Fruit fly (Drosophila melanogaster) whole organism, embryonic: Measurements from ENCODE around the gene Paics.

Experiments
- Antp ChIP-seq: fragments of 200-800 bp; sonication (Bioruptor generic); optimal IDR thresholded peaks from 3 replicates; lab custom pipeline; 2016; ENCODE audit warnings: missing biosample characterization, missing genetic modification characterization
- CG10321 ChIP-seq: fragments of 200-800 bp; sonication (Bioruptor generic); IDR thresholded peaks from 2 replicates; pipeline ENCODE4 v1.3.6; 2022; ENCODE audit warnings: missing biosample characterization, missing genetic modification characterization
- CG10431 ChIP-seq: fragments of 200-800 bp; sonication (Bioruptor generic); optimal IDR thresholded peaks from 3 replicates; lab custom pipeline; 2018; ENCODE audit warnings: missing biosample characterization, mild to moderate bottlenecking, missing genetic modification characterization
- CG10543 ChIP-seq: fragments of 200-800 bp; sonication (Bioruptor generic); optimal IDR thresholded peaks from 3 replicates; lab custom pipeline; 2017; ENCODE audit warnings: missing biosample characterization, mild to moderate bottlenecking, missing genetic modification characterization, moderate library complexity
- CG12769 ChIP-seq: fragments of 200-800 bp; sonication (Bioruptor generic); optimal IDR thresholded peaks from 2 replicates; lab custom pipeline; 2019; ENCODE audit warnings: missing biosample characterization, mild to moderate bottlenecking, missing genetic modification characterization, moderate library complexity
- CG13775 ChIP-seq: fragments of 200-800 bp; sonication (Bioruptor generic); optimal IDR thresholded peaks from 3 replicates; lab custom pipeline; 2017; ENCODE audit warnings: missing biosample characterization, mild to moderate bottlenecking, missing genetic modification characterization
- CG13894 ChIP-seq: fragments of 200-800 bp; sonication (Bioruptor generic); optimal IDR thresholded peaks from 3 replicates; lab custom pipeline; 2018; ENCODE audit warnings: missing biosample characterization, mild to moderate bottlenecking, missing genetic modification characterization, moderate library complexity
- CG14014 ChIP-seq: fragments of 200-800 bp; sonication (Bioruptor generic); IDR thresholded peaks from 2 replicates; pipeline ENCODE4 v1.3.6; 2022; ENCODE audit warnings: missing biosample characterization, missing genetic modification characterization
- CG15073 ChIP-seq: fragments of 200-800 bp; sonication (Bioruptor generic); optimal IDR thresholded peaks from 2 replicates; lab custom pipeline; 2016; ENCODE audit warnings: missing biosample characterization, missing genetic modification characterization
- CG17186 ChIP-seq: fragments of 200-800 bp; sonication (Bioruptor generic); optimal IDR thresholded peaks from 3 replicates; lab custom pipeline; 2017; ENCODE audit warnings: missing biosample characterization, missing genetic modification reagents, missing genetic modification characterization
- CG1792 ChIP-seq: fragments of 200-800 bp; sonication (Bioruptor generic); optimal IDR thresholded peaks from 2 replicates; lab custom pipeline; 2016; ENCODE audit warnings: missing biosample characterization, missing genetic modification characterization
- CG18262 ChIP-seq: fragments of 200-800 bp; optimal IDR thresholded peaks from 3 replicates; lab custom pipeline; 2019; ENCODE audit warnings: missing biosample characterization, mild to moderate bottlenecking, missing genetic modification characterization, moderate library complexity
- CG2889 ChIP-seq: fragments of 200-800 bp; sonication (Bioruptor generic); IDR thresholded peaks from 3 replicates; pipeline ENCODE4 v1.3.6; 2022; ENCODE audit warnings: missing biosample characterization, missing genetic modification characterization
- CG5180 ChIP-seq: fragments of 200-800 bp; sonication (Bioruptor generic); optimal IDR thresholded peaks from 3 replicates; lab custom pipeline; 2017; ENCODE audit warnings: missing biosample characterization, missing genetic modification characterization, mild to moderate bottlenecking, moderate library complexity, missing genetic modification reagents
- CG5953 ChIP-seq: fragments of 200-800 bp; sonication (Bioruptor generic); IDR thresholded peaks from 2 replicates; pipeline ENCODE4 v1.3.6; 2022; ENCODE audit warnings: missing biosample characterization, missing genetic modification characterization
- CG7745 ChIP-seq: fragments of 200-800 bp; sonication (Bioruptor generic); optimal IDR thresholded peaks from 2 replicates; lab custom pipeline; 2018; ENCODE audit warnings: missing biosample characterization, mild to moderate bottlenecking, missing genetic modification characterization, moderate library complexity
- CG8388 ChIP-seq: fragments of 200-800 bp; sonication (Bioruptor generic); optimal IDR thresholded peaks from 2 replicates; lab custom pipeline; 2019; ENCODE audit warnings: missing biosample characterization, mild to moderate bottlenecking, missing genetic modification characterization, moderate library complexity
- CG9817 ChIP-seq: fragments of 200-800 bp; sonication (Bioruptor generic); optimal IDR thresholded peaks from 2 replicates; lab custom pipeline; 2018; ENCODE audit warnings: missing biosample characterization, mild to moderate bottlenecking, missing genetic modification characterization, moderate library complexity
- CrebB ChIP-seq: fragments of 200-800 bp; sonication (Bioruptor generic); optimal IDR thresholded peaks from 3 replicates; lab custom pipeline; 2018; ENCODE audit warnings: missing biosample characterization, mild to moderate bottlenecking, missing genetic modification characterization
- Dll ChIP-seq: fragments of 200-800 bp; sonication (Bioruptor generic); IDR thresholded peaks from 4 replicates; pipeline ENCODE4 v1.3.6; 2022; ENCODE audit warnings: missing biosample characterization, missing genetic modification characterization; ENCODE audit not compliant: partially characterized antibody
- Ets65A ChIP-seq: fragments of 200-800 bp; sonication (Bioruptor generic); peaks from one replicate; lab custom pipeline; 2016; ENCODE audit warnings: missing biosample characterization, missing genetic modification characterization
- Fer1 ChIP-seq: fragments of 200-800 bp; sonication (Bioruptor generic); optimal IDR thresholded peaks from 2 replicates; lab custom pipeline; 2017; ENCODE audit warnings: missing biosample characterization, mild to moderate bottlenecking, missing genetic modification characterization
- Fer2 ChIP-seq: fragments of 200-800 bp; sonication (Bioruptor generic); optimal IDR thresholded peaks from 2 replicates; lab custom pipeline; 2018; ENCODE audit warnings: missing biosample characterization, mild to moderate bottlenecking, missing genetic modification characterization, moderate library complexity
- HLH4C ChIP-seq: fragments of 200-800 bp; sonication (Bioruptor generic); IDR thresholded peaks from 3 replicates; pipeline ENCODE4 v1.3.6; 2022; ENCODE audit warnings: missing biosample characterization, missing genetic modification characterization; ENCODE audit not compliant: partially characterized antibody
- HLH54F ChIP-seq: fragments of 200-800 bp; sonication (Bioruptor generic); optimal IDR thresholded peaks from 3 replicates; lab custom pipeline; 2016; ENCODE audit warnings: missing biosample characterization, missing genetic modification characterization
- Hmx ChIP-seq: fragments of 200-800 bp; sonication (Bioruptor generic); optimal IDR thresholded peaks from 2 replicates; lab custom pipeline; 2016; ENCODE audit warnings: missing biosample characterization, missing genetic modification characterization
- TFAM ChIP-seq: fragments of 200-800 bp; sonication (Bioruptor generic); optimal IDR thresholded peaks from 2 replicates; lab custom pipeline; 2017; ENCODE audit warnings: missing biosample characterization, missing genetic modification characterization, inconsistent platforms
- Taf1 ChIP-seq: fragments of 200-800 bp; sonication (Bioruptor generic); IDR thresholded peaks from 2 replicates; pipeline ENCODE4 v1.3.6; 2022; ENCODE audit warnings: missing biosample characterization, missing genetic modification characterization
- Xbp1 ChIP-seq: fragments of 200-800 bp; sonication (Bioruptor generic); optimal IDR thresholded peaks from 3 replicates; lab custom pipeline; 2016; ENCODE audit warnings: missing biosample characterization, mild to moderate bottlenecking, missing genetic modification characterization
- ase ChIP-seq: fragments of 200-800 bp; sonication (Bioruptor generic); IDR thresholded peaks from 3 replicates; pipeline ENCODE4 v1.3.6; 2022; ENCODE audit warnings: missing biosample characterization, missing genetic modification characterization
- da ChIP-seq: fragments of 200-800 bp; sonication (Bioruptor generic); optimal IDR thresholded peaks from 2 replicates; lab custom pipeline; 2016; ENCODE audit warnings: missing biosample characterization, missing genetic modification characterization
- dan ChIP-seq: fragments of 200-800 bp; sonication (Bioruptor generic); IDR thresholded peaks from 2 replicates; pipeline ENCODE4 v1.3.6; 2022; ENCODE audit warnings: missing biosample characterization, missing genetic modification characterization
- dysf ChIP-seq: fragments of 200-800 bp; sonication (Bioruptor generic); IDR thresholded peaks from 3 replicates; pipeline ENCODE4 v1.3.6; 2022; ENCODE audit warnings: missing biosample characterization, missing genetic modification characterization
- exex ChIP-seq: fragments of 200-800 bp; sonication (Bioruptor generic); optimal IDR thresholded peaks from 4 replicates; lab custom pipeline; 2018; ENCODE audit warnings: missing biosample characterization, mild to moderate bottlenecking, missing genetic modification characterization, moderate library complexity
- fu2 ChIP-seq: fragments of 200-800 bp; sonication (Bioruptor generic); optimal IDR thresholded peaks from 2 replicates; lab custom pipeline; 2016; ENCODE audit warnings: missing biosample characterization, missing genetic modification characterization
- lbe ChIP-seq: fragments of 200-800 bp; sonication (Bioruptor generic); optimal IDR thresholded peaks from 2 replicates; lab custom pipeline; 2016; ENCODE audit warnings: missing biosample characterization, mild to moderate bottlenecking, missing genetic modification characterization
- nmo ChIP-seq: fragments of 200-800 bp; sonication (Bioruptor generic); optimal IDR thresholded peaks from 2 replicates; lab custom pipeline; 2018; ENCODE audit warnings: missing biosample characterization, mild to moderate bottlenecking, missing genetic modification characterization, moderate library complexity
- pan ChIP-seq, 4 experiments: fragments of >200 bp in 3 of 4; fragments of 200-800 bp in 1 of 4; sonication (Bioruptor generic) in 1 of 4; optimal IDR thresholded peaks in 3 of 4; IDR thresholded peaks in 1 of 4; 2 replicates each; pipeline versions ENCODE4 v1.3.6 to Lab custom; 2017 to 2022; ENCODE audit warnings: missing biosample characterization in 2 of 4, missing genetic modification characterization in 2 of 4, mixed read lengths in 1 of 4
- pb ChIP-seq: fragments of 200-800 bp; sonication (Bioruptor generic); optimal IDR thresholded peaks from 3 replicates; lab custom pipeline; 2016; ENCODE audit warnings: missing biosample characterization, missing genetic modification characterization
- rib ChIP-seq: fragments of 200-800 bp; sonication (Bioruptor generic); IDR thresholded peaks from 2 replicates; pipeline ENCODE4 v1.3.6; 2022; ENCODE audit warnings: missing biosample characterization, missing genetic modification characterization
- ro ChIP-seq: fragments of 200-800 bp; sonication (Bioruptor generic); IDR thresholded peaks from 2 replicates; pipeline ENCODE4 v1.3.6; 2022; ENCODE audit warnings: missing biosample characterization, missing genetic modification characterization
- run ChIP-seq: fragments of 200-800 bp; sonication (Bioruptor generic); optimal IDR thresholded peaks from 3 replicates; lab custom pipeline; 2018; ENCODE audit warnings: missing biosample characterization, mild to moderate bottlenecking, missing genetic modification characterization
- schlank ChIP-seq: fragments of 200-800 bp; sonication (Bioruptor generic); optimal IDR thresholded peaks from 2 replicates; lab custom pipeline; 2018; ENCODE audit warnings: missing biosample characterization, mild to moderate bottlenecking, missing genetic modification characterization
- seq ChIP-seq: fragments of 200-800 bp; sonication (Bioruptor generic); IDR thresholded peaks from 2 replicates; pipeline ENCODE4 v1.3.6; 2022; ENCODE audit warnings: missing biosample characterization, missing genetic modification characterization
- sisA ChIP-seq: fragments of 200-800 bp; sonication (Bioruptor generic); IDR thresholded peaks from 2 replicates; pipeline ENCODE4 v1.3.6; 2022; ENCODE audit warnings: missing biosample characterization, missing genetic modification characterization
- tap ChIP-seq: fragments of 200-800 bp; optimal IDR thresholded peaks from 3 replicates; lab custom pipeline; 2019; ENCODE audit warnings: missing biosample characterization, mild to moderate bottlenecking, missing genetic modification characterization, moderate library complexity
- tgo ChIP-seq: fragments of 200-800 bp; sonication (Bioruptor generic); IDR thresholded peaks from 3 replicates; pipeline ENCODE4 v1.3.6; 2022; ENCODE audit warnings: missing biosample characterization, missing genetic modification characterization
- tll ChIP-seq, 2 experiments: fragments of 200-800 bp in 1 of 2; fragments of >200 bp in 1 of 2; sonication (Bioruptor generic) in 1 of 2; optimal IDR thresholded peaks; 2 replicates each; lab custom pipeline; 2017 to 2019; ENCODE audit warnings: missing biosample characterization in 2 of 2, missing genetic modification characterization in 2 of 2, mild to moderate bottlenecking in 1 of 2, moderate library complexity in 1 of 2
- unc-4 ChIP-seq: fragments of 200-800 bp; sonication (Bioruptor generic); IDR thresholded peaks from 2 replicates; pipeline ENCODE4 v1.3.6; 2022; ENCODE audit warnings: missing biosample characterization, missing genetic modification characterization; ENCODE audit not compliant: partially characterized antibody
- wor ChIP-seq: fragments of 200-800 bp; sonication (Bioruptor generic); IDR thresholded peaks from 2 replicates; pipeline ENCODE4 v1.3.6; 2022; ENCODE audit warnings: missing biosample characterization, missing genetic modification characterization

Gene Paics

DNA sequence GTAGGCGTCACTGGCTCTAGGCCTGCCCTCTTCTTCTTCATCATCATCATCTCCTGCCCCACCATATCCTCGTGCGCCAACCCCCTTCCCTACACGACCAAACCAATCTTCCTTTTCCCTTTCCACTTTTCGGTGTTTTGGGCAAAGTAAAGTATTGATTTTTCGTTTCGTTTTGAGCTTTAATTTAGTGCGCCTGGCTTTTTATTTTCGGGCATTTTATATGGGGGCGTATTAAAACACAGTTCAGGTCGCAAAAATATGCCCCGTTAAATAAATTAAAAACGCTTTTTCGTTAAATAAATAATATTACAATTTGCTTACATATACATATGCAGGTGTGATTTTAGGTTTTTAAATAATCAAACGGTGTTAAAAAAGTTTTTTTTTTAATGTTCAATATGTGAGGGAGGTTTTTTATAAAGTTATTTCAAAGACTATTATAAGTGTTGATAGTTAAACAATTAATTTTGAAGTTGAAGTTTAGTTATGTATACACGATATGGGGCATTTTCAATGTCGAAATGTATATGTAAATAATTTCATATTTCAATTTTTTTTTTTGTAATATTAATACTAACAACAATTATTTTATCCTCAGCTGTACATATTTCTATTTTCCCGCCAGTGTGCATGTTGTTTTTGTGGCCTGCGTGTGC is 22.6 kb downstream of the Paics start (continued):
- TF ChIP-seq Ets65A = no peak
- peak; percentile 37; the same call in 1 of the 2 replicates for TF ChIP-seq wor (GFP tag; lab: Robert Waterston, UW)
- TF ChIP-seq Fer1 (GFP tag; lab: Kevin White, UChicago) = peak; percentile 71
- no peak for TF ChIP-seq tll (GFP tag; optimal IDR thresholded peaks at IDR 0.05; lab: Kevin White, UChicago)
- TF ChIP-seq CG7745 (tag; lab: Kevin White, UChicago) = no peak
- TF ChIP-seq tap (tag; lab: Kevin White, UChicago) = peak; percentile 74
- TF ChIP-seq CG5180 (GFP tag; lab: Kevin White, UChicago) = no peak
- peak; percentile 66; the same call in 2 of the 3 replicates for TF ChIP-seq dysf (GFP tag; lab: Robert Waterston, UW)
- no peak for TF ChIP-seq ase
- TF ChIP-seq Taf1 = no peak
- peak; percentile 50; the same call in 1 of the 2 replicates for TF ChIP-seq CG14014 (GFP tag; lab: Robert Waterston, UW)
- TF ChIP-seq Hmx (GFP tag; lab: Kevin White, UChicago) = no peak
- TF ChIP-seq run = peak; percentile 75
- TF ChIP-seq CG1792 (GFP tag; lab: Kevin White, UChicago) = no peak
- no peak for TF ChIP-seq pan (optimal IDR thresholded peaks at IDR 0.05; lab: Kevin White, UChicago)
- TF ChIP-seq pan (GFP tag; optimal IDR thresholded peaks at IDR 0.05 in 1 of 2, IDR thresholded peaks at IDR 0.05 in 1 of 2) = peak in 1 of 2 experiments; percentile 68
- no peak for TF ChIP-seq CG10321
- TF ChIP-seq tgo = peak; percentile 60
- TF ChIP-seq CG5953 (GFP tag; lab: Robert Waterston, UW) = no peak
- no peak for TF ChIP-seq rib (GFP tag; lab: Robert Waterston, UW)
- TF ChIP-seq schlank (tag; lab: Kevin White, UChicago) = no peak
- no peak for TF ChIP-seq CG15073 (GFP tag; lab: Kevin White, UChicago)
- TF ChIP-seq da (GFP tag; lab: Kevin White, UChicago) = no peak
- peak; percentile 80 for TF ChIP-seq CG8388 (GFP tag; lab: Kevin White, UChicago)
- no peak for TF ChIP-seq HLH54F
- TF ChIP-seq pb (GFP tag; lab: Kevin White, UChicago) = no peak
- TF ChIP-seq CG9817 (tag; lab: Kevin White, UChicago) = peak; percentile 59
- TF ChIP-seq CG2889 = no peak
- no peak for TF ChIP-seq HLH4C
- TF ChIP-seq CG12769 (tag; lab: Kevin White, UChicago) = no peak
- TF ChIP-seq Antp (GFP tag; lab: Kevin White, UChicago) = no peak
- TF ChIP-seq exex = no peak
- TF ChIP-seq nmo = peak; percentile 90
- peak; percentile 12 for TF ChIP-seq Fer2 (tag; lab: Kevin White, UChicago)
- no peak for TF ChIP-seq Dll (GFP tag; lab: Robert Waterston, UW)
- no peak for TF ChIP-seq TFAM
- no peak for TF ChIP-seq unc-4 (GFP tag; lab: Robert Waterston, UW)
- no peak for TF ChIP-seq CG17186
- TF ChIP-seq Xbp1 (GFP tag; lab: Kevin White, UChicago) = peak; percentile 64
- TF ChIP-seq CG10543 = no peak
- TF ChIP-seq CG13894 (tag; lab: Kevin White, UChicago) = no peak
- no peak for TF ChIP-seq lbe (GFP tag; lab: Kevin White, UChicago)
- no peak for TF ChIP-seq ro (GFP tag; lab: Robert Waterston, UW)
- no peak for TF ChIP-seq fu2
- TF ChIP-seq CG13775 = peak; percentile 69
- TF ChIP-seq CrebB (tag; lab: Kevin White, UChicago) = no peak
- TF ChIP-seq CG18262 (tag; lab: Kevin White, UChicago) = peak; percentile 90
- peak; percentile 55 for TF ChIP-seq sisA
- no peak for TF ChIP-seq CG10431
- TF ChIP-seq dan (GFP tag; lab: Robert Waterston, UW) = no peak
- TF ChIP-seq seq (GFP tag; lab: Robert Waterston, UW) = peak; percentile 55
